Worm (Caenorhabditis elegans) whole organism, early embryonic: ENCODE measurements around the gene npr-21.
"Not testable (repeated sequence)": the region's sequence is repeated elsewhere in the genome, so short reads cannot be mapped to it uniquely, and the experiment has no call there.

ENCODE experiments used
- B0310.2 ChIP-seq: sonication (generic microtip); optimal IDR thresholded peaks from 2 replicates; lab custom pipeline; 2016; ENCODE audit warnings: mild to moderate bottlenecking, missing genetic modification characterization, missing compliant biosample characterization
- F13C5.2 ChIP-seq: sonication (generic microtip); optimal IDR thresholded peaks from 2 replicates; lab custom pipeline; 2017; ENCODE audit warnings: mild to moderate bottlenecking, missing genetic modification characterization, inconsistent platforms, missing compliant biosample characterization
- aly-1 ChIP-seq: sonication (generic microtip); optimal IDR thresholded peaks from 2 replicates; lab custom pipeline; 2016; ENCODE audit warnings: missing genetic modification characterization, missing compliant biosample characterization
- ama-1 ChIP-seq: fragments of 150-350 bp; optimal IDR thresholded peaks from 2 replicates; lab custom pipeline; 2014
- ceh-13 ChIP-seq: fragments of 200-800 bp; sonication (Bioruptor generic); optimal IDR thresholded peaks from 2 replicates; lab custom pipeline; 2018; ENCODE audit warnings: mild to moderate bottlenecking, missing genetic modification characterization, missing compliant biosample characterization
- ceh-36 ChIP-seq: sonication (generic microtip); optimal IDR thresholded peaks from 2 replicates; lab custom pipeline; 2016; ENCODE audit warnings: missing genetic modification characterization, inconsistent platforms, missing compliant biosample characterization
- ets-7 ChIP-seq: sonication (generic microtip); optimal IDR thresholded peaks from 2 replicates; lab custom pipeline; 2016; ENCODE audit warnings: missing genotype, missing genetic modification characterization, missing compliant biosample characterization
- flt-1 ChIP-seq: fragments of 200-800 bp; sonication (Bioruptor generic); IDR thresholded peaks from 2 replicates; pipeline ENCODE4 v1.3.6; 2022; ENCODE audit warnings: missing genetic modification characterization, missing compliant biosample characterization
- hmbx-1 ChIP-seq: sonication (generic microtip); optimal IDR thresholded peaks from 2 replicates; lab custom pipeline; 2016; ENCODE audit warnings: mild to moderate bottlenecking, missing genetic modification characterization, missing compliant biosample characterization
- hmg-4 ChIP-seq: fragments of 200-800 bp; sonication (Bioruptor generic); optimal IDR thresholded peaks from 2 replicates; lab custom pipeline; 2018; ENCODE audit warnings: mild to moderate bottlenecking, missing genetic modification characterization, missing compliant biosample characterization
- hnd-1 ChIP-seq: sonication (generic microtip); optimal IDR thresholded peaks from 2 replicates; lab custom pipeline; 2016; ENCODE audit warnings: missing genetic modification characterization, missing compliant biosample characterization
- pes-1 ChIP-seq: fragments of 200-800 bp; sonication (Bioruptor generic); IDR thresholded peaks from 2 replicates; pipeline ENCODE4 v1.3.6; 2022; ENCODE audit warnings: missing genetic modification reagents, missing genetic modification characterization, missing compliant biosample characterization
- scrt-1 ChIP-seq: fragments of 200-800 bp; sonication (Bioruptor generic); IDR thresholded peaks from 2 replicates; pipeline ENCODE4 v1.3.6; 2022; ENCODE audit warnings: missing genetic modification characterization, missing compliant biosample characterization
- sea-1 ChIP-seq: fragments of 200-800 bp; sonication (Bioruptor generic); conservative IDR thresholded peaks from 2 replicates; pipeline ENCODE4 v1.3.6; 2022; ENCODE audit warnings: missing genetic modification characterization, missing compliant biosample characterization
- tbx-11 ChIP-seq: fragments of 200-800 bp; sonication (Bioruptor generic); IDR thresholded peaks from 2 replicates; pipeline ENCODE4 v1.3.6; 2022; ENCODE audit warnings: missing genetic modification characterization, missing compliant biosample characterization
- tbx-37 ChIP-seq: fragments of 200-800 bp; sonication (Bioruptor generic); conservative IDR thresholded peaks from 2 replicates; pipeline ENCODE4 v1.3.6; 2022; ENCODE audit warnings: missing genetic modification reagents, missing genetic modification characterization, missing compliant biosample characterization
- tra-4 ChIP-seq: sonication (generic microtip); optimal IDR thresholded peaks from 2 replicates; lab custom pipeline; 2017; ENCODE audit warnings: missing genetic modification characterization, missing compliant biosample characterization

Gene npr-21

DNA sequence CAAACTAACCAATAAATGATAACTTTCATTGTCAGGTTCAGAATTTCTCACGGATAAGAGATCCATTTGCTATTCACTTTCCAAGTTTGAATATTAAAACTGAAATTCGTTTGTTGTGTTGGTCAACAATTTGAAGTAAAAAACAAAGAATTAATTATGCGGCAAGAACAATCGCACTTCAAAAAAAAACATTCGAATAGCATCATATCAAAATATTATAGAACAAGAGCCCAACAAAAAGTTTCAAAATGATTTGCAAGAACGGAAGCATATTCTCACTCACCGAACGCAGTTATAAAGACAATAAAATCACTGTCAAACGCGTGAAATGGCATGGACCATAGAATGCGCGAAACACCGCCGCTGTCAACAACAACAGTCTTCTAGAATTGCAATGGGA, 23.3 kb downstream of the npr-21 start, which contains the start of gene K09E3.7:
Gene K09E3.7 (minus strand): TSS at position 101 of the 400 bp plus-strand sequence.
- no peak for TF ChIP-seq F13C5.2 (tag; lab: Kevin White, UChicago)
- no peak for TF ChIP-seq ceh-36 (tag; lab: Kevin White, UChicago)
- TF ChIP-seq hnd-1 (tag; lab: Kevin White, UChicago) = no peak
- TF ChIP-seq pes-1 = no peak
- TF ChIP-seq aly-1 = no peak
- TF ChIP-seq tbx-11 (GFP tag; lab: Robert Waterston, UW) = no peak
- no peak for TF ChIP-seq ets-7 (tag; lab: Kevin White, UChicago)
- TF ChIP-seq tra-4 (tag; lab: Kevin White, UChicago) = no peak
- no peak for TF ChIP-seq ceh-13 (GFP tag; lab: Kevin White, UChicago)
- TF ChIP-seq sea-1 (GFP tag; lab: Robert Waterston, UW) = no peak
- TF ChIP-seq tbx-37 (GFP tag; lab: Robert Waterston, UW) = no peak
- TF ChIP-seq hmbx-1 (tag; lab: Kevin White, UChicago) = no peak
- TF ChIP-seq hmg-4 (GFP tag; lab: Kevin White, UChicago) = no peak

DNA sequence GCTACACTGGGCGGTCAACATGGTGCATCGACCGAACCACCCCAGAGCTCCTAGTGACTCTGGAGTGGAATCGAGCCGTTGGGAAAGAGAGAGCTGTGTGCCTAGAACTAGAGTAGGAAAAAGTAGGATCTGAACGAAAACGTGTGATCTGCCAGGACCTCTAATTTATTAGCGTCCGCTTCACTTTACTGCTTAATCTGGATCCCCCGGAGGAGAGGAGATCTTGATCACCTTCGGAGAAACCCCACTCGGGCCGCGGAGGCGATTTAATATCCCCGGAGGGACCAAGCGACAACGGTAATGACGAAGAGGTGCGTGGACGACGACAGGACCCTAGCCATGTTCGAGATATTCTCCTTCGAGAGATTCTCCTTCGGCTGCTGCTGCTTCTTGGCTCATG, 40.4 kb downstream of the npr-21 start, which contains the start of gene K09E3.2:
Gene K09E3.2 (plus strand): TSS at position 301 of the 400 bp plus-strand sequence.
- TF ChIP-seq hmbx-1, B0310.2, hnd-1 (tag; lab: Kevin White, UChicago): not testable (repeated sequence)

DNA sequence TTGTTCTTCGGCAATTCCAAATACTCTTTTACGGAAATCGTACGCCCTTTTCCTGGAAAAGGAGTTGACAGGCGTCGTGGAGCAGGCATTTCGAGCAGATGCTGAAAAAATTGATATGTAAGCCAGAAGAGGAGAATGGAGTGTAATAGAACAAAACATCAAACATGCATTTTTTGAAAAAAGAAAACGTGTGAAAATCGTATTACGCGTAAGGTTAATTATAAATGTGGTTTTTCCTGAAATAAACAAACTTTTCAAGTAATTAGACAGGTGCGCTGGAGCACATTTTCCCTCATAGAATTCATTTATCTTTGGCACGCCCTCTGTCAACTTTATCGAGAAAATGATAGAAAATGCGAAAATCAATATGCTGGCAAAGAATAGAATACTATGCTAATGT, 42.7 kb downstream of the npr-21 start, which contains the start of gene lido-6:
Gene lido-6 (minus strand): TSS at position 101 of the 400 bp plus-strand sequence.
- TF ChIP-seq hnd-1 (tag; lab: Kevin White, UChicago) (no peak), sea-1 (GFP tag; lab: Robert Waterston, UW) (no peak), hmg-4 (GFP tag; lab: Kevin White, UChicago) (no peak), pes-1 (no peak), F13C5.2 (tag; lab: Kevin White, UChicago) (no peak), tra-4 (tag; lab: Kevin White, UChicago) (no peak), tbx-11 (GFP tag; lab: Robert Waterston, UW) (no peak), ets-7 (tag; lab: Kevin White, UChicago) (no peak), ceh-13 (GFP tag; lab: Kevin White, UChicago) (no peak), hmbx-1 (tag; lab: Kevin White, UChicago) (no peak), ceh-36 (tag; lab: Kevin White, UChicago) (no peak), ama-1 (no peak), B0310.2 (tag; lab: Kevin White, UChicago) (no peak)

DNA sequence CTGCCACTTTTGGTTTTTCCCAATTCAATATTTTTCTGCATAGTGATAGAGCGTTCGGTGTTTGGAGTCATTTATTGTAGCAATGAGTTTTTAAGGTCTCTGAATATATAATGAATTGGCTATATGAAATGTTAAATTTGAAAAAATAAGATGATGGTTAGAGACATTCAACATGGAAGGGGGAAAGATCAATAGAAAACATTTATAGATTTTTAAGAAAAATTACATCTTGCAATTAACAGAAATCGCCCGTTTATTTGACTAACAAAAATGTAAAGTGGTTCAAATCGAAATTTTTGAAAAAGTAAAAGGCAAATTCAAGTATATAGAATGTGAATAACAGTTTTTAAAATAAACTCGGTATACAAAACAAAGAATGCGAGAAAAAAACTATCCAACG, 47.2 kb downstream of the npr-21 start, which contains the start of gene lido-5:
Gene lido-5 (minus strand): TSS at position 101 of the 400 bp plus-strand sequence.
- no peak for TF ChIP-seq aly-1
- no peak for TF ChIP-seq hmbx-1 (tag; lab: Kevin White, UChicago)

DNA sequence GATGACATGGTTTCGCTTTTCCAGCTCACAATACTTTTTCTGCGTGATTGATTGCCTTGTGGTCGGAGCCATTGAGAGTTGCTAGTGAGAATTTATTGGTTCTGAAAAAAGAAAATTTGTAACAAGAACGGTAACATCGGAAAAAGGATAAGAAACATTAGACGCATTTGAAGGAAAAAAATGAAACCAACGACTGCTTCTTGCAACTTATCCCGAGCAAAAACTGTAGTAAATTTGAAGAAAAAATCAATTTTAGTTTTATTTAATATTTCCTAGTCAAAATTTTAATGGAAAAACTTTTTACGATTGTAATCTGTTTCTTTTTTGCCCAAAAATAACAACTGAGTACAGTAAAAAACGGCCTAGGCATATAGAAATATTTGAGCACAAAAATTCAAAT, 50.1 kb downstream of the npr-21 start, which contains the start of gene lido-4:
Gene lido-4 (minus strand): TSS at position 101 of the 400 bp plus-strand sequence.
- no peak for TF ChIP-seq tbx-37 (GFP tag; lab: Robert Waterston, UW)
- no peak for TF ChIP-seq flt-1
- TF ChIP-seq ets-7 (tag; lab: Kevin White, UChicago) = no peak
- TF ChIP-seq F13C5.2 (tag; lab: Kevin White, UChicago) = no peak
- no peak for TF ChIP-seq ama-1
- no peak for TF ChIP-seq pes-1
- TF ChIP-seq hmg-4 (GFP tag; lab: Kevin White, UChicago) = no peak
- no peak for TF ChIP-seq sea-1 (GFP tag; lab: Robert Waterston, UW)
- no peak for TF ChIP-seq tbx-11 (GFP tag; lab: Robert Waterston, UW)
- TF ChIP-seq hmbx-1 (tag; lab: Kevin White, UChicago) = no peak
- no peak for TF ChIP-seq aly-1
- no peak for TF ChIP-seq scrt-1 (GFP tag; lab: Robert Waterston, UW)
- no peak for TF ChIP-seq ceh-36 (tag; lab: Kevin White, UChicago)
- no peak for TF ChIP-seq hnd-1 (tag; lab: Kevin White, UChicago)
- TF ChIP-seq tra-4 (tag; lab: Kevin White, UChicago) = no peak
- no peak for TF ChIP-seq ceh-13 (GFP tag; lab: Kevin White, UChicago)
- no peak for TF ChIP-seq B0310.2 (tag; lab: Kevin White, UChicago)
